Worm (Caenorhabditis elegans) whole organism, young adult: Measurements from ENCODE around the gene Y48C3A.14.

Experiments
- F49E8.2 ChIP-seq: sonication (generic microtip); optimal IDR thresholded peaks from 3 replicates; lab custom pipeline; 2017; ENCODE audit warnings: missing genetic modification characterization, mild to moderate bottlenecking, missing compliant biosample characterization, antibody characterized with exemption, moderate library complexity; ENCODE audit not compliant: insufficient read depth
- F52B5.7 ChIP-seq: sonication (generic microtip); optimal IDR thresholded peaks from 2 replicates; lab custom pipeline; 2016; ENCODE audit warnings: mild to moderate bottlenecking, missing genetic modification characterization, missing compliant biosample characterization
- ama-1 ChIP-seq, 3 experiments: fragments of 150-350 bp in 1 of 3; sonication (generic microtip) in 2 of 3; optimal IDR thresholded peaks; 2 replicates each; lab custom pipeline; 2014 to 2018; ENCODE audit warnings: missing biosample characterization in 2 of 3, missing genetic modification characterization in 2 of 3, missing genetic modification reagents in 2 of 3
- athp-1 ChIP-seq: sonication (generic microtip); optimal IDR thresholded peaks from 2 replicates; lab custom pipeline; 2017; ENCODE audit warnings: mild to moderate bottlenecking, missing genetic modification characterization, missing compliant biosample characterization
- ceh-58 ChIP-seq: fragments of 200-800 bp; sonication (Bioruptor generic); IDR thresholded peaks from 2 replicates; pipeline ENCODE4 v1.3.6; 2022; ENCODE audit warnings: missing genetic modification characterization, missing compliant biosample characterization
- die-1 ChIP-seq: sonication (generic microtip); optimal IDR thresholded peaks from 2 replicates; lab custom pipeline; 2016; ENCODE audit warnings: missing genotype, mild to moderate bottlenecking, missing genetic modification characterization, missing compliant biosample characterization
- him-1 ChIP-seq: sonication (generic microtip); optimal IDR thresholded peaks from 2 replicates; lab custom pipeline; 2016; ENCODE audit warnings: missing genotype, missing genetic modification reagents, missing genetic modification characterization, missing compliant biosample characterization
- hlh-26 ChIP-seq: fragments of 200-800 bp; sonication (Bioruptor generic); conservative IDR thresholded peaks from 2 replicates; pipeline ENCODE4 v1.3.6; 2022; ENCODE audit warnings: missing genetic modification reagents, missing genetic modification characterization, missing compliant biosample characterization
- madf-3 ChIP-seq: fragments of 200-800 bp; sonication (Bioruptor generic); IDR thresholded peaks from 2 replicates; pipeline ENCODE4 v1.3.6; 2022; ENCODE audit warnings: missing genetic modification reagents, missing genetic modification characterization, missing compliant biosample characterization
- nfya-1 ChIP-seq: sonication (generic microtip); optimal IDR thresholded peaks from 2 replicates; lab custom pipeline; 2017; ENCODE audit warnings: antibody characterized with exemption, missing compliant biosample characterization, missing genetic modification characterization, borderline replicate concordance; ENCODE audit not compliant: insufficient read depth
- snpc-4 ChIP-seq, 5 experiments: fragments of 150-350 bp in 1 of 5; sonication (generic microtip) in 4 of 5; optimal IDR thresholded peaks; 2 replicates each; lab custom pipeline; 2014 to 2018; ENCODE audit warnings: missing genetic modification characterization in 5 of 5, missing biosample characterization in 3 of 5, antibody characterized with exemption in 2 of 5, mild to moderate bottlenecking in 2 of 5, missing compliant biosample characterization in 2 of 5, missing genotype in 2 of 5, moderate library complexity in 2 of 5, missing genetic modification reagents in 1 of 5
- zim-3 ChIP-seq: sonication (generic microtip); optimal IDR thresholded peaks from 2 replicates; lab custom pipeline; 2017; ENCODE audit warnings: mild to moderate bottlenecking, missing genetic modification characterization, moderate library complexity, missing compliant biosample characterization
- ztf-25 ChIP-seq: fragments of 200-800 bp; sonication (Bioruptor generic); IDR thresholded peaks from 2 replicates; pipeline ENCODE4 v1.3.6; 2022; ENCODE audit warnings: missing genetic modification reagents, missing genetic modification characterization, missing compliant biosample characterization

DNA sequence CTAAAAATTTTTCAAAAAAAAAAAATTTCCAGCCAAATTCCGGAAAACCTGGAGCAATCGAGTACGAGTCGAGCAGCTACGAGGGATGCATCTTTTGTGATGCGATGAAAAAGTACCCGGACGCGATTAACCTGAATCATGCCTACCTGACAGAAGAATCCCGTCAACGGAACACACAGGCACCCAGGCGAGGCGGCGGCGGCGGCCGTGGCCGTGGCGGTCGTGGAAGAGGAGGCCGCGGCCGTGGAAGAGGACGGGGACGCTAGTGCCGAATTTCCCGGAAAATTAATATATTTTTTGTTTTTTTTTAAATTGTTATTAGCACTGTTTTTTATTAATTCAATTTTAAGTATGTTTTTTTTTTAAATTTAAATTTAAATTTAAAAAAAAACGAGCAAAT is 12.0 kb downstream of the Y48C3A.14 start:
- TF ChIP-seq nfya-1 (tag; lab: Kevin White, UChicago) (no peak), die-1 (no peak), F52B5.7 (tag; lab: Kevin White, UChicago) (no peak), zim-3 (no peak), him-1 (no peak), ama-1 (optimal IDR thresholded peaks at IDR 0.05; lab: Kevin White, UChicago) (no peak), ama-1 (GFP tag; optimal IDR thresholded peaks at IDR 0.05; lab: Kevin White, UChicago) (no peak), ceh-58 (GFP tag; lab: Robert Waterston, UW) (no peak), F49E8.2 (tag; lab: Kevin White, UChicago) (no peak), hlh-26 (no peak), madf-3 (GFP tag; lab: Robert Waterston, UW) (no peak), ztf-25 (GFP tag; lab: Robert Waterston, UW) (no peak), athp-1 (tag; lab: Kevin White, UChicago) (no peak), snpc-4 (GFP tag; optimal IDR thresholded peaks at IDR 0.05; lab: Kevin White, UChicago) (no peak), snpc-4 (tag; optimal IDR thresholded peaks at IDR 0.05; lab: Kevin White, UChicago) (no peak)
